Worm (Caenorhabditis elegans) whole organism, L4 larva: ENCODE data around the gene glrx-5.

Experiments
- aha-1 ChIP-seq: fragments of 150-350 bp; peaks from one replicate; lab custom pipeline; 2014; ENCODE audit warnings: missing biosample characterization, missing genetic modification characterization
- ctbp-1 ChIP-seq: fragments of 200-800 bp; sonication (Bioruptor generic); IDR thresholded peaks from 2 replicates; pipeline ENCODE4 v1.3.6; 2022; ENCODE audit warnings: missing genetic modification reagents, missing genetic modification characterization, missing compliant biosample characterization
- lin-38 ChIP-seq: fragments of 200-800 bp; sonication (Bioruptor generic); IDR thresholded peaks from 2 replicates; pipeline ENCODE4 v1.3.6; 2022; ENCODE audit warnings: missing genetic modification reagents, missing genetic modification characterization, missing compliant biosample characterization
- mdl-1 ChIP-seq, 2 experiments: fragments of 150-350 bp in 1 of 2; sonication (generic microtip) in 1 of 2; optimal IDR thresholded peaks; 2 replicates each; lab custom pipeline; 2014 to 2017; ENCODE audit warnings: missing biosample characterization in 2 of 2, missing genetic modification characterization in 2 of 2
- spr-1 ChIP-seq: sonication (generic microtip); optimal IDR thresholded peaks from 2 replicates; lab custom pipeline; 2016; ENCODE audit warnings: mild to moderate bottlenecking, missing genetic modification characterization, missing compliant biosample characterization

DNA sequence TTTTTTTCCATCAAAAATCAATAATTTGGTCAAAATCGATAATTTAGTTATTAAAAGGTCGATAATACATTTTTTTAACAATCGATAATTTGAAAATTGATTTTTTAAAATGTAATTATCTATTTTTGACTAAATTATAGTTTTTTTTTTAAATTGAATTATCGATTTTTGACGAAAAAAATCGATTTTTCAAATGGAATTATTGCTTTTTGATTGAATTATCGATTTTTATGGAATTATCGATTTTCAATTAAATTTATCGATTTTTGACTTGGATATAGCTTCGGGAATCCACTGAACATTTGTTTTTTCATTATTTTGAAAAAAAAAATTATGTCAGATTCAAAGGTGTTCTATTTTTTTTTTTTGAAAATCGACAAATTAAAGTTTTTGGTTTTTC, 36.6 kb upstream of the glrx-5 start:
- no peak for TF ChIP-seq lin-38
- TF ChIP-seq aha-1 (tag; lab: Kevin White, UChicago): no peak
- no peak for TF ChIP-seq spr-1 (tag; lab: Kevin White, UChicago)
- TF ChIP-seq ctbp-1 (GFP tag; lab: Robert Waterston, UW): no peak
- no peak for TF ChIP-seq mdl-1 (tag; optimal IDR thresholded peaks at IDR 0.05; lab: Kevin White, UChicago)
